Fruit fly (Drosophila melanogaster): ENCODE measurements around the gene Hsc70-4.

The Hsc70-4 gene

DNA sequence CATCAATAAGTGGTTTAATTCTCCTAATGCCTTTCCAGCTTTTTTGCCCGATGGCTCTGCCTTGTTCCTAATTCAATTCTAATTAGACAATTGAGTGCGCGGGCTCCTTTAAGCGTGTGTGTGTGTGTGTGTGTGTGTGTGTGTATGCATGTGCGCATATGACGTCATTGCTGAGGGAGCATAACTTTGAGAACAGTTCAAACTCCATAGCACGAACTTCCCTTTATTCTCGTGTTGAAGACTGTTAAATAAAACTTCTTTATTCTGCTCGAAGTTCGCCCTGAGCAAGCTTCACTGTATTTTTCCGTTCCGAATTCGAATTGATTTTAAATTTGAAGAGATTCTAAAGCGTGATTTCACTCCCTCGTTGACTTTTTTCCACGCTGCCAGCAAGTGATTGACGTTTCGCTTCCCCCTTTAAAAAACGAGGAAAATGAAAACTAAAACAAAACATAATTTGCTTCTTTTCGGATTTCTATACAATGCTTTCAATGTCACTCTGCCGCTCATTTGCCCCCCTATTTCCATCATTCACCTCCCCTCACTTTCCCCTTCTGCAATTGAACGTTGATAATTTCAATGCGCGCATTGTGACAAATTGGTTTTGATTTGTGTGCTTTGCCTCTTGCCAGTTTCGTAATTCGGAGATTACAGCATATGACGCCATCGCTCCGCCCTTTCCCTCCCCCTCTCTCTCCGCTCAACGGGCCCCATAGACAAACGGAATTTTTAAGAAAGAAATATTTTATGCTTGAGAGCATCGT is 49.9 kb downstream of the Hsc70-4 start:
- TF ChIP-seq CTCF (optimal IDR thresholded peaks at IDR 0.05), result no peak
- no peak for TF ChIP-seq CG8478 (optimal IDR thresholded peaks at IDR 0.05)

dm6 chr3R:15293005-15293877 is 50.8 kb downstream of the Hsc70-4 start:
- TF ChIP-seq CTCF (optimal IDR thresholded peaks at IDR 0.05) (no peak), CG8478 (optimal IDR thresholded peaks at IDR 0.05) (no peak)

DNA sequence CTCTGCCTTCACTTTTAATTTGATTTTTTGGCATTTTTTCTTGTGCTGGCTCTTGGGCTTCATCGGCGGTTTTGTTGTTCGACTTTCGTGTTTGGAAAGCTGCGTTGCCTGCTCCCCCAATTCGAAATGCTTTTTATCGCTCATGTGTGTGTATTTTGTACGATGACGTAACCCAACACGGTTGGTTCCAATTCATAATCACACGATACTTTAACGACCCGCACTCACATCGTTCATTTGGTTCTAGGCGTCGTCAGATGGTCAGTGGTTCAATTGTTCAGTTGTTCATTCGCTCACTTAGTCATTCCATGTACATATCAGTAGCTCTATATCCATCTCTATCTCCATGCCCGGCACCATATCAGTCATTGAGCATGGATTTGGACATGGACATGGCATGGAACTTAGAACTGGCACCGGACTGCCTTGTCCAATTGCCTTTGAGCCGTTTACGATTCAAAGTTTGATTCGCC is 51.4 kb downstream of the Hsc70-4 start:
- no peak for TF ChIP-seq CG8478 (optimal IDR thresholded peaks at IDR 0.05)
- no peak for TF ChIP-seq CTCF (optimal IDR thresholded peaks at IDR 0.05)

All from S2 (cell line).